Worm (Caenorhabditis elegans): ENCODE results near the gene zig-4.

DNA sequence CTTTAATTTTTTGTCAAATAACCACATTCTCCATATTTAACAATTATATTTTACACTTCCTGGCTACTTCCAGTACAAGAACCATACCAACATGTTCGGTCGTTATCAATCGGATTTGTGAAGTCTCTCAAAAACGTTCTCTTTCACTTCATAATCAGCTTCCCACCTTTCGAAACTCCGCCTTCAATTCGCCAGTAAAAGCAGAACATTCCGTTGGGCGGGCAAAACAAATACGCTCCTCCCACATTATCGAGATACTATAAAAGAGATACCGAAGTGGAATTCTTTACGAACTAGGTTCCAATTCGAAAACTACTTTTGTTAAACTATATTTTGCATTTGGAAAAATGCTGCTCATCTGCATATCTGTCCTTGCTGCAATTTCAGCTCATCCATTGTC lies 5.2 kb downstream of the zig-4 start, which contains the start of gene zig-3:
- TF ChIP-seq dao-5 (tag; optimal IDR thresholded peaks at IDR 0.05): no peak
- no peak for TF ChIP-seq W03F9.2 (tag; optimal IDR thresholded peaks at IDR 0.05)
- no peak for TF ChIP-seq him-1 (tag; optimal IDR thresholded peaks at IDR 0.05)

All from whole organism, L4/young adult.